Fruit fly (Drosophila melanogaster): ENCODE data around the gene snsl.

DNA sequence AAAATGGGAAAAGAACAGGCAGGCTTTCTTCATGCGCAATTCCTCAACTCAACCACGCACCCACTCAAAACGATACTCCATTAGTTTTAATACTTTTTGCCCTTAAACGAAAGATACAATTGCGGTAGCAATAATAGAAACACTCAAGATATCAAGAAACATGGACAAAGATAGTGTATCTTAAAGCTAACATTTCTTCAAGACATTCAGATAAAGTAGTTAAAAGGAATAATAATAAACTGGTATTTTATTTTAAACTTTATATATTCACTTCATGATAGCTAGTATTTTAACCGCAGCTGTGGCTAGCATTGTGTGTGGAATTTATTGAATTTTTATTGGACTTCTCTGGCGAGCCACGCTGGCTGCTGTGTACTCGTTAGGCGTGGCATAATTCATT, 50.4 kb downstream of the snsl start:
- TF ChIP-seq Myc (optimal IDR thresholded peaks at IDR 0.05) (no peak), h (optimal IDR thresholded peaks at IDR 0.05) (no peak), psq (optimal IDR thresholded peaks at IDR 0.05) (no peak)

All from Kc167 (cell line).